Worm (Caenorhabditis elegans) whole organism, mixed stage, embryonic: Measurements from ENCODE around the gene C06A1.3.

Source experiments
- M03D4.4 ChIP-seq: sonication (generic microtip); optimal IDR thresholded peaks from 2 replicates; lab custom pipeline; 2017; ENCODE audit warnings: mild to moderate bottlenecking, missing genetic modification characterization, missing compliant biosample characterization
- lsy-2 ChIP-seq: fragments of 150-350 bp; optimal IDR thresholded peaks from 2 replicates; lab custom pipeline; 2014; ENCODE audit warnings: missing biosample characterization, missing genetic modification characterization
- nhr-12 ChIP-seq: fragments of 150-350 bp; optimal IDR thresholded peaks from 2 replicates; lab custom pipeline; 2014; ENCODE audit warnings: missing biosample characterization, missing genetic modification characterization
- nhr-28 ChIP-seq: fragments of 150-350 bp; optimal IDR thresholded peaks from 2 replicates; lab custom pipeline; 2014; ENCODE audit warnings: missing biosample characterization, missing genetic modification characterization
- pha-4 ChIP-seq: fragments of 150-350 bp; optimal IDR thresholded peaks from 2 replicates; lab custom pipeline; 2018; ENCODE audit warnings: missing biosample characterization, missing genetic modification reagents, missing genetic modification characterization
- snpc-4 ChIP-seq: fragments of 150-350 bp; optimal IDR thresholded peaks from 2 replicates; lab custom pipeline; 2014; ENCODE audit warnings: missing biosample characterization, missing genetic modification characterization
- unc-62 ChIP-seq: fragments of 150-350 bp; optimal IDR thresholded peaks from 2 replicates; lab custom pipeline; 2014; ENCODE audit warnings: missing biosample characterization, missing genetic modification reagents, missing genetic modification characterization
- ztf-11 ChIP-seq: fragments of 150-350 bp; optimal IDR thresholded peaks from 2 replicates; lab custom pipeline; 2014; ENCODE audit warnings: missing biosample characterization, missing genetic modification characterization

ce11 chrII:10530907-10531306 is 41.2 kb upstream of the C06A1.3 start:
- TF ChIP-seq snpc-4 = no peak
- no peak for TF ChIP-seq nhr-28 (tag; lab: Kevin White, UChicago)
- no peak for TF ChIP-seq unc-62 (GFP tag; lab: Kevin White, UChicago)
- no peak for TF ChIP-seq pha-4 (tag; lab: Kevin White, UChicago)
- no peak for TF ChIP-seq ztf-11 (tag; lab: Kevin White, UChicago)
- TF ChIP-seq lsy-2 (tag; lab: Kevin White, UChicago) = no peak
- no peak for TF ChIP-seq nhr-12 (tag; lab: Kevin White, UChicago)
- TF ChIP-seq M03D4.4 (tag; lab: Kevin White, UChicago) = no peak
